Fruit fly (Drosophila melanogaster): ENCODE results near the gene CG32483.

DNA sequence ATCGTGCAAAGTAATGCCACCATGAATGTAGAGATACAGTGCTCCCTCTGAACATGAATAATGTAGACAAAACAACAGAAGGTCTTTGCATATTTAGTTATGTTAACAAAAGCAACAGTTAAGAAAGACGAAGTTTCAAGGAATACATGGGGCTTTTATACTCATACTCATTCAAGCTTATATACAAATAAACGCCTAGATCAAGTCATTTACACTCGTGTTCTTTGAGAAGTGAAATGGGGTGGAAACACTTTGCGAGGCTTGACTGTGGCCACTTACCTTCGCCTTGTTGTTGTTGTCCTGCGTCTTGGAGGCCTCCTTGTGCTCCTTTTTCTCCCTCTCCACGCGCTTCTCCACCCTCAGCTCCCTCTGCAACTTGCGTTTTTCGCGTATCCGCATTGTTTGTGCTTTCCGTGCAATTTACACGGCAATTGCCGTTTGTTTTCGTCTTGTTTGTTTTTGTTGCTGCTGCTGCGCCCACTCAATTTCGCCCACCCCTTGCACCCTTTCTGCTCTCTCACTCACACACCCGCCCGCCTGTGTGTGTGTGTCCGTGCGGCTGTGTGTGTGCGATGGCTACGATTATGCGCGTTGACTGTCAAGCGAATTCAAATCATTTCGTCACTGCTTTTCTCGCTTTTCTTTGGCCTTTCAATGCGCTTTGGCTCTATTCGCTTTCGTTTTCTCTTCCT, 5.0 kb downstream of the CG32483 start:
- TF ChIP-seq insv (optimal IDR thresholded peaks at IDR 0.05) (no peak), psq (optimal IDR thresholded peaks at IDR 0.05) (no peak)

All from Kc167 (cell line).